Worm (Caenorhabditis elegans) whole organism, midembryonic: Measurements from ENCODE around the gene fbxb-96.

Experiments used
- med-1 ChIP-seq: sonication (generic microtip); optimal IDR thresholded peaks from 2 replicates; lab custom pipeline; 2017; ENCODE audit warnings: missing genetic modification characterization, mild to moderate bottlenecking, missing compliant biosample characterization, antibody characterized with exemption, missing genetic modification reagents; ENCODE audit not compliant: insufficient read depth
- tab-1 ChIP-seq: fragments of 200-800 bp; sonication (Bioruptor generic); IDR thresholded peaks from 2 replicates; pipeline ENCODE4 v1.3.6; 2022; ENCODE audit warnings: missing genetic modification characterization, missing compliant biosample characterization

ce11 chrII:1870875-1871592 lies 20.8 kb upstream of the fbxb-96 start, which contains the start of gene math-10:
- TF ChIP-seq tab-1 (no peak), med-1 (GFP tag; lab: Kevin White, UChicago) (no peak)
